Worm (Caenorhabditis elegans) whole organism, L2 larva: ENCODE measurements around the gene tbc-6.

ENCODE experiments used
- nhr-12 ChIP-seq: fragments of 150-350 bp; optimal IDR thresholded peaks from 2 replicates; lab custom pipeline; 2014; ENCODE audit warnings: missing biosample characterization, missing genetic modification characterization
- skn-1 ChIP-seq: sonication (generic microtip); optimal IDR thresholded peaks from 2 replicates; lab custom pipeline; 2017; ENCODE audit warnings: missing biosample characterization, missing genetic modification characterization
- snpc-4 ChIP-seq: fragments of 150-350 bp; optimal IDR thresholded peaks from 2 replicates; lab custom pipeline; 2014; ENCODE audit warnings: missing biosample characterization, missing genetic modification characterization
- unc-62 ChIP-seq: fragments of 150-350 bp; optimal IDR thresholded peaks from 2 replicates; lab custom pipeline; 2014; ENCODE audit warnings: missing biosample characterization, missing genetic modification reagents, missing genetic modification characterization
- zag-1 ChIP-seq: fragments of 150-350 bp; optimal IDR thresholded peaks from 2 replicates; lab custom pipeline; 2014; ENCODE audit warnings: missing biosample characterization, missing genetic modification characterization

DNA sequence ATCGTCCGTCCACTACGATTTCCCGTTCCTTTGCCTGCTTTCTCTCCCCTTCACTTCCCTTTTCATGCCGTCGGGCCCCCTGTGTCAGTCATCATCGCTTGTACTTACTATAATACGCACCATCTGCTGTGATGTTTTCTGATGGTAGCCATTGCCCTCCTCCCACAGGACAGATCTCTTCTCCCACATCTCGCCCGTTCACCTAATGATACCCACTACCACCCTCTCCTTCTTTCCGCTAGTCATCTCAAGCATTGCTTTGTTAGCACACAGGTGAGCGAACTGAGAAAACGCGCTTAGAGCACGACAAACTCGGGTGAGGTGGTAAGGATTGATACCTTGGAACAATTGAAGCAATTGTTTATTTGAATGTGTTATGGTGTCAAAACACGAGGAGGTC, 17.0 kb upstream of the tbc-6 start:
- no peak for TF ChIP-seq skn-1
- no peak for TF ChIP-seq unc-62 (GFP tag; lab: Kevin White, UChicago)
- no peak for TF ChIP-seq zag-1 (tag; lab: Kevin White, UChicago)
- TF ChIP-seq nhr-12 (tag; lab: Kevin White, UChicago): no peak
- TF ChIP-seq snpc-4 (tag; lab: Kevin White, UChicago): no peak
